Fruit fly (Drosophila melanogaster) ovary, adult (tissue): ENCODE results near the gene CG5114.

ENCODE experiments used
- CG17801 ChIP-seq: fragments of 200-800 bp; optimal IDR thresholded peaks from 2 replicates; lab custom pipeline; 2019; ENCODE audit warnings: missing biosample characterization, mild to moderate bottlenecking, missing genetic modification characterization, moderate library complexity; ENCODE audit not compliant: partially characterized antibody

Gene CG5114

dm6 chr3L:14986340-14986916 is 3.8 kb downstream of the CG5114 start:
- TF ChIP-seq CG17801: no peak

- TF ChIP-seq CG17801: no peak
Measured at dm6 chr3L:14986984-14987896, 4.6 kb downstream of the CG5114 start.

dm6 chr3L:14988231-14988630 is 5.6 kb downstream of the CG5114 start:
- TF ChIP-seq CG17801: no peak

- TF ChIP-seq CG17801: no peak
Measured at dm6 chr3L:14989879-14990278, 7.2 kb downstream of the CG5114 start.

dm6 chr3L:14992025-14992424 is 9.4 kb downstream of the CG5114 start, which contains the start of gene Zip71B:
Gene Zip71B (plus strand): TSS chr3L:14992289.
- no peak for TF ChIP-seq CG17801

- peak; percentile 14 for TF ChIP-seq CG17801
Measured at dm6 chr3L:14992807-14993206, 10.2 kb downstream of the CG5114 start.

- peak; percentile 80 for TF ChIP-seq CG17801
Measured at dm6 chr3L:14999284-15000019, 16.8 kb downstream of the CG5114 start, which contains the start of the genes mRpL39 and Prosbeta2. Gene mRpL39 (minus strand): TSS chr3L:14999666. Gene Prosbeta2 (plus strand): TSS chr3L:14999951.

dm6 chr3L:15005085-15005484 is 22.4 kb downstream of the CG5114 start:
- TF ChIP-seq CG17801: no peak

- no peak for TF ChIP-seq CG17801
Measured at dm6 chr3L:15005774-15006173, 23.1 kb downstream of the CG5114 start.

- no peak for TF ChIP-seq CG17801
Measured at dm6 chr3L:15006825-15007224, 24.2 kb downstream of the CG5114 start.

dm6 chr3L:15007271-15007948 is 24.8 kb downstream of the CG5114 start:
- TF ChIP-seq CG17801: no peak

- no peak for TF ChIP-seq CG17801
Measured at dm6 chr3L:15009681-15010080, 27.0 kb downstream of the CG5114 start.

- no peak for TF ChIP-seq CG17801
Measured at dm6 chr3L:15010601-15011000, 28.0 kb downstream of the CG5114 start.

dm6 chr3L:15011142-15011541 is 28.5 kb downstream of the CG5114 start:
- TF ChIP-seq CG17801: no peak

dm6 chr3L:15011638-15012335 is 29.2 kb downstream of the CG5114 start:
- no peak for TF ChIP-seq CG17801

- TF ChIP-seq CG17801: no peak
Measured at dm6 chr3L:15013296-15013695, 30.7 kb downstream of the CG5114 start.
